Worm (Caenorhabditis elegans): ENCODE measurements around the gene F35E8.2.

Gene F35E8.2

DNA sequence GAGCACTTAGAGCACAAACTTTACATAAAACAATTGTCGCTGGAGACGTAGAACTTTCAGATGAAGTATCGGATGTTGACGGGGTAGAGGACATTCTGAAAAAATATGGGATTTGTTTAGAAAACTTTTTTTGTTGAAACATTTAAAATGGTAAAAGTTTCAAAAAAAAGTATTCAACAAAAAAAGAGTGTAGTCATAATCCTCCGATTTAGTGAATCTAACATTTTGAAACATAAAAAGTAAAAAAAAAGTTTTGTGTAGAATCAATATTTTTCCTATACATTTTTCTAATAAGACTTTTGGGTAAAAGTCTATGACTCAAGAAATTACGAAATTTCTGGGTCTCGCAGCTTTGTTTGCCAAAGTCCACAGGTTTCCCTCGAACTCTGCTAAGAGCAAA lies 8.8 kb upstream of the F35E8.2 start, which contains the start of gene nhr-213:
Gene nhr-213 (minus strand): TSS at position 101 of the 400 bp plus-strand sequence.
- TF ChIP-seq ttx-3 (tag; optimal IDR thresholded peaks at IDR 0.05) (no peak), ceh-22 (tag; optimal IDR thresholded peaks at IDR 0.05) (no peak), C08G9.2 (tag; optimal IDR thresholded peaks at IDR 0.05) (no peak), pha-2 (tag; optimal IDR thresholded peaks at IDR 0.05) (no peak), che-1 (tag; optimal IDR thresholded peaks at IDR 0.05) (no peak), unc-42 (tag; optimal IDR thresholded peaks at IDR 0.05) (no peak), ceh-6 (GFP tag; optimal IDR thresholded peaks at IDR 0.05) (no peak), pat-9 (tag; optimal IDR thresholded peaks at IDR 0.05) (no peak), dmd-4 (tag; optimal IDR thresholded peaks at IDR 0.05; ENCODE audit: borderline replicate concordance) (no peak), gmeb-2 (tag; optimal IDR thresholded peaks at IDR 0.05) (no peak)

ce11 chrV:15897696-15898095 lies 7.8 kb upstream of the F35E8.2 start, which contains the start of gene str-60:
TSS of gene str-60 (plus strand) at chrV:15897996.
- no peak for TF ChIP-seq hlh-30 (tag; optimal IDR thresholded peaks at IDR 0.05; ENCODE audit: insufficient read depth)
- no peak for TF ChIP-seq syd-9 (tag; optimal IDR thresholded peaks at IDR 0.05)
- TF ChIP-seq fkh-6 (tag; optimal IDR thresholded peaks at IDR 0.05), result no peak
- no peak for TF ChIP-seq ceh-30 (tag; optimal IDR thresholded peaks at IDR 0.05)
- no peak for TF ChIP-seq Y22D7AL.16 (tag; optimal IDR thresholded peaks at IDR 0.05)
- no peak for TF ChIP-seq pros-1 (tag; optimal IDR thresholded peaks at IDR 0.05)
- TF ChIP-seq ceh-18 (tag; optimal IDR thresholded peaks at IDR 0.05), result no peak
- no peak for TF ChIP-seq ceh-22 (tag; optimal IDR thresholded peaks at IDR 0.05)
- TF ChIP-seq hlh-6 (tag; optimal IDR thresholded peaks at IDR 0.05), result no peak
- TF ChIP-seq ama-1 (optimal IDR thresholded peaks at IDR 0.05), result no peak

ce11 chrV:15899696-15900095 lies 5.8 kb upstream of the F35E8.2 start, which contains the start of gene T06C12.14:
TSS of gene T06C12.14 (plus strand) at chrV:15899996.
- TF ChIP-seq elt-2 (tag; optimal IDR thresholded peaks at IDR 0.05) (no peak), nhr-11 (tag; optimal IDR thresholded peaks at IDR 0.05) (no peak), dmd-4 (tag; optimal IDR thresholded peaks at IDR 0.05; ENCODE audit: borderline replicate concordance) (no peak), F13H6.1 (tag; optimal IDR thresholded peaks at IDR 0.05) (no peak)

DNA sequence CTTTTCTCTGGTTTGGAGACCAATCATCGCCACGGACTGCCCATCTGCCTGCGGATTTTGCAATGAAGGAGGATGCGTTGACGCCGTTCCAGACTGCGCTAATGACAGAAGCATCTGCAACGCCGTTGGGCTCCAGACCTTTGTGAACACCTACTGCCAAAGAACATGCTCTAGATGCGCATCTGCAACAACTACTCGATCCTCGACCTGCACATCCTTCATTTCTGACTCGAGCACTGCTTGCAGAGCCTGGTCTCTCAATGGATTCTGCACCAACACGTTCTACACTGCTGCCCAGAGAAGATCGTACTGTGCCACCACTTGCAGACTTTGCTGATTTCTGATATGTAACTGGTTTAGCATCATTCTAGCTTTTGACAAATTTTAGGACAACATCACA lies 4.9 kb upstream of the F35E8.2 start:
- TF ChIP-seq hlh-30 (tag; optimal IDR thresholded peaks at IDR 0.05; ENCODE audit: insufficient read depth) (no peak), unc-55 (GFP tag; optimal IDR thresholded peaks at IDR 0.05) (no peak), madf-2 (tag; optimal IDR thresholded peaks at IDR 0.05) (no peak), syd-9 (tag; optimal IDR thresholded peaks at IDR 0.05) (no peak), pha-2 (tag; optimal IDR thresholded peaks at IDR 0.05) (no peak), unc-86 (tag; optimal IDR thresholded peaks at IDR 0.05) (no peak), pat-9 (tag; optimal IDR thresholded peaks at IDR 0.05) (no peak), rnt-1 (tag; optimal IDR thresholded peaks at IDR 0.05) (no peak), pax-1 (tag; optimal IDR thresholded peaks at IDR 0.05) (no peak), fkh-6 (tag; optimal IDR thresholded peaks at IDR 0.05) (no peak), ceh-19 (GFP tag; optimal IDR thresholded peaks at IDR 0.05) (no peak), pha-4 (tag; optimal IDR thresholded peaks at IDR 0.05) (no peak), ttx-3 (tag; optimal IDR thresholded peaks at IDR 0.05) (no peak), pqm-1 (tag; optimal IDR thresholded peaks at IDR 0.05) (no peak)

- TF ChIP-seq odd-2 (tag; optimal IDR thresholded peaks at IDR 0.05), result no peak
- no peak for TF ChIP-seq ceh-45 (GFP tag; IDR thresholded peaks at IDR 0.05)
- no peak for TF ChIP-seq gmeb-2 (tag; optimal IDR thresholded peaks at IDR 0.05)
- no peak for TF ChIP-seq hlh-30 (tag; optimal IDR thresholded peaks at IDR 0.05; ENCODE audit: insufficient read depth)
- no peak for TF ChIP-seq npax-4 (tag; optimal IDR thresholded peaks at IDR 0.05)
- no peak for TF ChIP-seq K09A11.1 (tag; optimal IDR thresholded peaks at IDR 0.05; ENCODE audit: insufficient read depth)
- no peak for TF ChIP-seq dmd-4 (tag; optimal IDR thresholded peaks at IDR 0.05; ENCODE audit: borderline replicate concordance)
- TF ChIP-seq nhr-232 (tag; optimal IDR thresholded peaks at IDR 0.05), result no peak
- no peak for TF ChIP-seq unc-42 (tag; optimal IDR thresholded peaks at IDR 0.05)
- no peak for TF ChIP-seq hlh-6 (tag; optimal IDR thresholded peaks at IDR 0.05)
- TF ChIP-seq sox-4 (tag; optimal IDR thresholded peaks at IDR 0.05), result no peak
- TF ChIP-seq syd-9 (tag; optimal IDR thresholded peaks at IDR 0.05), result no peak
- no peak for TF ChIP-seq ceh-34 (tag; optimal IDR thresholded peaks at IDR 0.05)
- TF ChIP-seq ceh-2 (tag; optimal IDR thresholded peaks at IDR 0.05), result no peak
- no peak for TF ChIP-seq hlh-13 (GFP tag; optimal IDR thresholded peaks at IDR 0.05)
- no peak for TF ChIP-seq hlh-8 (tag; optimal IDR thresholded peaks at IDR 0.05)
- TF ChIP-seq ztf-16 (tag; optimal IDR thresholded peaks at IDR 0.05), result no peak
- no peak for TF ChIP-seq mec-3 (tag; optimal IDR thresholded peaks at IDR 0.05; ENCODE audit: borderline replicate concordance)
Observed at ce11 chrV:15911848-15912247, 6.4 kb downstream of the F35E8.2 start, which contains the start of gene F35E8.6. TSS of gene F35E8.6 (plus strand) at chrV:15912148.

Measured in whole organism, late embryonic.